Fruit fly (Drosophila melanogaster): Measurements from ENCODE around the gene CG34129.
A peak's percentile ranks its signal among the peaks of the same experiment; 100 is the strongest.

CG34129 gene

DNA sequence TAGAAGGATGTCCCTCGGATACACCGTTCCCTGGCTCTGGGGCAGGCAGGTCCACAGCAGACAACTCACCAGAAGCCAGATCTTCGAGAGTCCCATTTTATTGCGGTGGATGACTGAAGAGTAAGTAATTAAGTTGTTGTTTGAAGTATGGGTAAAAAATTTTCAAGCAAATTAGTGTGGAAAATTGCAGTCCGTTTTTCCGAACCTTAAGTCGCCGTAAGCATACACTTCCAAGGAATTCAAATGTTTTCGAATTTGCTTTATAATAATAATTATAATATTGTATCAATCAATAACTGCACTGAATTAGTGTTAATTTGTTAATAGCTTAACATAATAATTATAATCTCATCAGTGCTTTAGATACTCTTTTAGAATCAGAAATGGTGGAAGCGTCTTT is at the start of gene CG34129:
Gene CG34129 (minus strand): TSS at position 101 of the 400 bp plus-strand sequence.
- TF ChIP-seq rn (GFP tag; IDR thresholded peaks at IDR 0.05): no peak
- TF ChIP-seq CG10348 (GFP tag; IDR thresholded peaks at IDR 0.05): no peak
- TF ChIP-seq CG34367 (tag; optimal IDR thresholded peaks at IDR 0.05): no peak
- TF ChIP-seq CG15710 (tag; optimal IDR thresholded peaks at IDR 0.05): no peak
- no peak for TF ChIP-seq Ets98B (GFP tag; IDR thresholded peaks at IDR 0.05)
- no peak for TF ChIP-seq Pif1B (GFP tag; optimal IDR thresholded peaks at IDR 0.05)
- TF ChIP-seq CG12605 (GFP tag; IDR thresholded peaks at IDR 0.05): no peak
- no peak for TF ChIP-seq CG8159 (tag; optimal IDR thresholded peaks at IDR 0.05)
- no peak for TF ChIP-seq CG17806 (tag; optimal IDR thresholded peaks at IDR 0.05)
- TF ChIP-seq CG14655 (GFP tag; optimal IDR thresholded peaks at IDR 0.05): no peak

DNA sequence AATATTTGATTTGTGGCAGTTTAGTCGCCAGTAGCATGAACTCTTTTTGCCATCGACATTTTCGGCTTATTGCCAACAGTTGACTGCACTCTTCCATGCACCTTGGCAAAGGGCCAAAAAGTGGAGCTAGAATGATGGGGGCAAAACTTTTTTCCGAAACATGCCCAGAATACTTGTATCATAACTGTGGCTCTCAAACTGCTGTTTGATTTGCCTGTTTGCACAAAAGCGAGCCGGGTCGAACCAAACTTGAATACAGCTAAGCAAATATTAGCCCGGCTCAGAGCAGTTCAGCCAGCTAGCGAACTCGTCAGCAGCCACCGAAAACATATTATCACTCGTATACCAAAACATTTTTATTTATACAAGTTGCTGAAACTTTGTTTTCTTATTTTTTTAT is 47.9 kb upstream of the CG34129 start:
- TF ChIP-seq CG8159 (tag; optimal IDR thresholded peaks at IDR 0.05) (no peak), EcR (GFP tag; optimal IDR thresholded peaks at IDR 0.05) (no peak), Snoo (tag; optimal IDR thresholded peaks at IDR 0.05) (no peak), Pif1B (GFP tag; optimal IDR thresholded peaks at IDR 0.05) (no peak), rn (GFP tag; IDR thresholded peaks at IDR 0.05) (no peak), CG4496 (GFP tag; IDR thresholded peaks at IDR 0.05) (no peak), CG15710 (tag; optimal IDR thresholded peaks at IDR 0.05) (no peak), CG32121 (GFP tag; IDR thresholded peaks at IDR 0.05) (no peak), Ets98B (GFP tag; IDR thresholded peaks at IDR 0.05) (no peak), Pif1A (GFP tag; optimal IDR thresholded peaks at IDR 0.05) (no peak), CG8301 (tag; optimal IDR thresholded peaks at IDR 0.05) (no peak), CG10348 (GFP tag; IDR thresholded peaks at IDR 0.05) (no peak), gl (tag; optimal IDR thresholded peaks at IDR 0.05) (no peak)

DNA sequence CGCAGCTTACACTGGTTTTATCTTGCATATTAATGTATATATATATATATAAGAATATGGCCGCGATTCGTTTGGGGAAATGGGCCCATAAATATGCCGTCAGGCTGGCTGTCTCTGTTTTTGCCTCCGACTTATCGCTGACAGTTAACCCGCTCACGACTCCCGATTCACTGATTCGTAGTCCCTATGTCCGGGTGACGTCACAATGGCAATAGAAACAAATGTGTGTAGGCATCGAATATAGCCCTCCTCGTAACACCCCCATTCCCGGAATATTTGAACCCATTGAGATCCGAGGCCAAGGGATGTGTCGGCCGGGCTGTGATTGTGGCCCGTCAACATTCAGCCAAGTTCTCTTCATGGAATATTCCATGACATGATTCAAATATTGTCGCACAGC is 46.5 kb upstream of the CG34129 start:
- no peak for TF ChIP-seq CG17806 (tag; optimal IDR thresholded peaks at IDR 0.05)

DNA sequence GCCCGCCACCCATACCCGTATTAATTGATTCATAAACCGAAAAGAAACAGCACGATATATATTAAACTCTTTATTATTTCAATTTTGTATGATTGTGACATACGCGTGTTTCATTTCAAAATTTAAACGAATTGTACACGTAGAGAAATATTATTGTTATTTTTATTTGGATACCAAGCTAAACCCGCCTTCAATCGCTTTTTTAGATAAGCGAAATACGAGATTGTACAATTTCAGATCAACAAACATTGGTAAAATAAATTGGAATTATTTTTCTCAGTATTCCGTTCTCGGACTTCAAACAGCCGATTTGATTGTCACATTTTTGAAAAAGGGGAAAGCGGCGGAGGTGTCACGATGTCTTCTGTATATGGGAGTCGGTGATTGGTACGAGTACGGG is 44.0 kb upstream of the CG34129 start:
- TF ChIP-seq CG4496 (GFP tag; IDR thresholded peaks at IDR 0.05): peak; percentile 71
- TF ChIP-seq CG15710 (tag; optimal IDR thresholded peaks at IDR 0.05): no peak
- no peak for TF ChIP-seq CG12605 (GFP tag; IDR thresholded peaks at IDR 0.05)
- TF ChIP-seq CG8301 (tag; optimal IDR thresholded peaks at IDR 0.05): peak; percentile 30
- TF ChIP-seq CG14655 (GFP tag; optimal IDR thresholded peaks at IDR 0.05): peak; percentile 17
- no peak for TF ChIP-seq CG9948 (tag; optimal IDR thresholded peaks at IDR 0.05)
- TF ChIP-seq CG34367 (tag; optimal IDR thresholded peaks at IDR 0.05): no peak
- TF ChIP-seq Ets98B (GFP tag; IDR thresholded peaks at IDR 0.05): peak; percentile 45; the same call in 1 of the 2 replicates
- no peak for TF ChIP-seq CG10348 (GFP tag; IDR thresholded peaks at IDR 0.05)
- TF ChIP-seq gl (tag; optimal IDR thresholded peaks at IDR 0.05): no peak
- peak; percentile 13 for TF ChIP-seq Pif1A (GFP tag; optimal IDR thresholded peaks at IDR 0.05)
- peak; percentile 36; the same call in 1 of the 2 replicates for TF ChIP-seq CG32121 (GFP tag; IDR thresholded peaks at IDR 0.05)
- no peak for TF ChIP-seq rn (GFP tag; IDR thresholded peaks at IDR 0.05)
- TF ChIP-seq D1 (tag; optimal IDR thresholded peaks at IDR 0.05): no peak
- TF ChIP-seq Pif1B (GFP tag; optimal IDR thresholded peaks at IDR 0.05): no peak
- no peak for TF ChIP-seq EcR (GFP tag; optimal IDR thresholded peaks at IDR 0.05)
- TF ChIP-seq fd96Ca (GFP tag; IDR thresholded peaks at IDR 0.05): no peak
- TF ChIP-seq Snoo (tag; optimal IDR thresholded peaks at IDR 0.05): peak; percentile 37
- TF ChIP-seq CG17806 (tag; optimal IDR thresholded peaks at IDR 0.05): peak; percentile 5
- no peak for TF ChIP-seq CG13204 (GFP tag; optimal IDR thresholded peaks at IDR 0.05)
- no peak for TF ChIP-seq CG8159 (tag; optimal IDR thresholded peaks at IDR 0.05)

DNA sequence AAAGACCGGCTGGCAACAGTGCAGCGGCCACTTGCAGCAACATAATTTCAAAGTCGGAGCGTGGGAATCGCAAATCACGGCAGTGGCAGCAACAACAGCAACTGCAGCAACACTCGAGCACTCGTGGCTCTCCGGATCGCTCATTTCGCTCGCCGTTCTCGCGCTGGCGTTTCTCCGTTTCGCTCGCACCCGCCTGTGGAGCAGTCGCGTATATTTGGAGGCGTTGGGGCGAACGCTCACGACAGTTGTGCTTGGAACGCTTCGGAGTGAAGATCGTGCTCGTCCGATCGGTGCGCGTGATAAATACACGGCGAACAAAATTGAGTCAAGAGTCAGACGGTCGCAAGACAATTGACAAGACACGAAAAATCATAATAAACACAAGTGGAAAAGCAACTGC is 39.0 kb upstream of the CG34129 start, which contains the start of gene CG12290:
Gene CG12290 (plus strand): TSS at position 233 of the 400 bp plus-strand sequence.
- TF ChIP-seq CG14655 (GFP tag; optimal IDR thresholded peaks at IDR 0.05): no peak
- no peak for TF ChIP-seq CG34367 (tag; optimal IDR thresholded peaks at IDR 0.05)
- TF ChIP-seq Pif1A (GFP tag; optimal IDR thresholded peaks at IDR 0.05): peak; percentile 53
- TF ChIP-seq CG12605 (GFP tag; IDR thresholded peaks at IDR 0.05): 0 out of 2 replicates have a peak, but pooled peaks have one; percentile 57
- TF ChIP-seq fd96Ca (GFP tag; IDR thresholded peaks at IDR 0.05): peak; percentile 84
- TF ChIP-seq CG13204 (GFP tag; optimal IDR thresholded peaks at IDR 0.05): peak; percentile 84
- peak; percentile 39 for TF ChIP-seq Pif1B (GFP tag; optimal IDR thresholded peaks at IDR 0.05)
- TF ChIP-seq CG15710 (tag; optimal IDR thresholded peaks at IDR 0.05): peak; percentile 7
- peak; percentile 32 for TF ChIP-seq Snoo (tag; optimal IDR thresholded peaks at IDR 0.05)
- TF ChIP-seq gl (tag; optimal IDR thresholded peaks at IDR 0.05): no peak
- TF ChIP-seq CG8301 (tag; optimal IDR thresholded peaks at IDR 0.05): peak; percentile 19
- TF ChIP-seq CG10348 (GFP tag; IDR thresholded peaks at IDR 0.05): no peak
- peak; percentile 81 for TF ChIP-seq Ets98B (GFP tag; IDR thresholded peaks at IDR 0.05)
- TF ChIP-seq CG32121 (GFP tag; IDR thresholded peaks at IDR 0.05): peak; percentile 76; the same call in 1 of the 2 replicates
- no peak for TF ChIP-seq D1 (tag; optimal IDR thresholded peaks at IDR 0.05)
- TF ChIP-seq CG17806 (tag; optimal IDR thresholded peaks at IDR 0.05): no peak
- TF ChIP-seq EcR (GFP tag; optimal IDR thresholded peaks at IDR 0.05): peak; percentile 4
- TF ChIP-seq rn (GFP tag; IDR thresholded peaks at IDR 0.05): no peak
- TF ChIP-seq CG4496 (GFP tag; IDR thresholded peaks at IDR 0.05): peak; percentile 87; the same call in 2 of the 3 replicates
- TF ChIP-seq CG8159 (tag; optimal IDR thresholded peaks at IDR 0.05): no peak
- TF ChIP-seq CG9948 (tag; optimal IDR thresholded peaks at IDR 0.05): no peak

DNA sequence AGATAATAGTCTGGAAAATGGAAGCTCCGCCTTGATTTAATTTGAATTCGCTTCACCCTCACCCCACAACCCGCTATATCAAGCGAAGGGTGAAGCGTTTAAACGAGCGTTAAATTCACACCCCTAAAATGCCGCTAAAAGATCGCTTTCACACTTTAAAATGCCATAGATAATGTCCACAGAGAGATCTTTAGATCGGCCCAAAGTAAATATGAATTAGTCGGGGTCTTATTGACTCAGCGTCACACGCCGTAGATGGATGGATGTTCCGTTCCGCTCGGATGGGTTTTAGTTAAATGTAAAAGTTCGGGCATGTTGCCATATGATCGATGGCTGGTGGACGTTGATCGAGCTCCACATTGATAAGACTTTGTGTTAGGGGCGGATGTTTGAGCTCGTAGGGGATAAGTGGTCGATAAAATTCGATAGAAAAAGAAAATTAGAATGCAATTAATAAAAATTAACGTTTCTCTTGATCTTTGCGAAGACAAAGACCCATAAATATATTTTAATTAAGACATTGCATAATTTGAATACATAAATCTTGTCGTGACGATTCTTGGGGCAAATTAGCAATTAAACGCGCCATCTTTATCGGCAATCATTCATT is 37.1 kb upstream of the CG34129 start:
- no peak for TF ChIP-seq CG14655 (GFP tag; optimal IDR thresholded peaks at IDR 0.05)
- TF ChIP-seq CG9948 (tag; optimal IDR thresholded peaks at IDR 0.05): no peak
- TF ChIP-seq Snoo (tag; optimal IDR thresholded peaks at IDR 0.05): no peak
- TF ChIP-seq CG34367 (tag; optimal IDR thresholded peaks at IDR 0.05): no peak
- no peak for TF ChIP-seq CG4496 (GFP tag; IDR thresholded peaks at IDR 0.05)
- no peak for TF ChIP-seq Pif1A (GFP tag; optimal IDR thresholded peaks at IDR 0.05)
- TF ChIP-seq CG13204 (GFP tag; optimal IDR thresholded peaks at IDR 0.05): no peak
- no peak for TF ChIP-seq fd96Ca (GFP tag; IDR thresholded peaks at IDR 0.05)
- no peak for TF ChIP-seq gl (tag; optimal IDR thresholded peaks at IDR 0.05)
- TF ChIP-seq rn (GFP tag; IDR thresholded peaks at IDR 0.05): no peak
- TF ChIP-seq CG32121 (GFP tag; IDR thresholded peaks at IDR 0.05): no peak
- no peak for TF ChIP-seq CG12605 (GFP tag; IDR thresholded peaks at IDR 0.05)
- TF ChIP-seq EcR (GFP tag; optimal IDR thresholded peaks at IDR 0.05): no peak
- TF ChIP-seq CG10348 (GFP tag; IDR thresholded peaks at IDR 0.05): no peak
- TF ChIP-seq CG8301 (tag; optimal IDR thresholded peaks at IDR 0.05): no peak
